Worm (Caenorhabditis elegans) whole organism, young adult: ENCODE results near the gene Y54G2A.76.

ENCODE experiments used
- C17E4.6 ChIP-seq: fragments of 200-800 bp; sonication (Bioruptor generic); IDR thresholded peaks from 2 replicates; pipeline ENCODE4 v1.3.6; 2022; ENCODE audit warnings: missing genetic modification reagents, missing genetic modification characterization, missing compliant biosample characterization
- F10E7.11 ChIP-seq: sonication (generic microtip); optimal IDR thresholded peaks from 2 replicates; lab custom pipeline; 2017; ENCODE audit warnings: mild to moderate bottlenecking, missing genetic modification characterization, moderate library complexity, missing compliant biosample characterization
- F57A8.1 ChIP-seq: fragments of 200-800 bp; sonication (Bioruptor generic); optimal IDR thresholded peaks from 2 replicates; lab custom pipeline; 2018; ENCODE audit warnings: mild to moderate bottlenecking, missing genetic modification characterization, moderate library complexity, missing compliant biosample characterization
- Y53F4B.3 ChIP-seq: fragments of 200-800 bp; sonication (Bioruptor generic); IDR thresholded peaks from 2 replicates; pipeline ENCODE4 v1.3.6; 2022; ENCODE audit warnings: missing genetic modification reagents, missing genetic modification characterization, missing compliant biosample characterization
- Y53G8AR.9 ChIP-seq: fragments of 200-800 bp; sonication (Bioruptor generic); conservative IDR thresholded peaks from 2 replicates; pipeline ENCODE4 v1.3.6; 2022; ENCODE audit warnings: missing genetic modification reagents, missing genetic modification characterization, missing compliant biosample characterization
- Y56A3A.18 ChIP-seq: fragments of 200-800 bp; sonication (Bioruptor generic); IDR thresholded peaks from 2 replicates; pipeline ENCODE4 v1.3.6; 2022; ENCODE audit warnings: missing genetic modification reagents, missing genetic modification characterization, missing compliant biosample characterization
- ama-1 ChIP-seq, 3 experiments: fragments of 150-350 bp in 1 of 3; sonication (generic microtip) in 2 of 3; optimal IDR thresholded peaks; 2 replicates each; lab custom pipeline; 2014 to 2018; ENCODE audit warnings: missing biosample characterization in 2 of 3, missing genetic modification characterization in 2 of 3, missing genetic modification reagents in 2 of 3
- athp-1 ChIP-seq: sonication (generic microtip); optimal IDR thresholded peaks from 2 replicates; lab custom pipeline; 2017; ENCODE audit warnings: mild to moderate bottlenecking, missing genetic modification characterization, missing compliant biosample characterization
- cebp-1 ChIP-seq, 2 experiments: fragments of 200-800 bp in 1 of 2; sonication (Bioruptor generic) in 1 of 2; sonication (generic microtip) in 1 of 2; IDR thresholded peaks in 1 of 2; optimal IDR thresholded peaks in 1 of 2; 2 replicates each; pipeline versions ENCODE4 v1.3.6 to Lab custom; 2017 to 2022; ENCODE audit warnings: missing compliant biosample characterization in 2 of 2, missing genetic modification characterization in 2 of 2, mild to moderate bottlenecking in 1 of 2, missing genetic modification reagents in 1 of 2, moderate library complexity in 1 of 2
- ceh-100 ChIP-seq: fragments of 200-800 bp; sonication (Bioruptor generic); IDR thresholded peaks from 2 replicates; pipeline ENCODE4 v1.3.6; 2022; ENCODE audit warnings: missing genetic modification reagents, missing genetic modification characterization, missing compliant biosample characterization
- ceh-91 ChIP-seq: fragments of 200-800 bp; sonication (Bioruptor generic); IDR thresholded peaks from 2 replicates; pipeline ENCODE4 v1.3.6; 2022; ENCODE audit warnings: missing genetic modification reagents, missing genetic modification characterization, missing compliant biosample characterization
- die-1 ChIP-seq: sonication (generic microtip); optimal IDR thresholded peaks from 2 replicates; lab custom pipeline; 2016; ENCODE audit warnings: missing genotype, mild to moderate bottlenecking, missing genetic modification characterization, missing compliant biosample characterization
- ekl-4 ChIP-seq: fragments of 200-800 bp; sonication (Bioruptor generic); IDR thresholded peaks from 2 replicates; pipeline ENCODE4 v1.3.6; 2022; ENCODE audit warnings: missing genetic modification reagents, missing genetic modification characterization, missing compliant biosample characterization
- ets-4 ChIP-seq: fragments of 200-800 bp; sonication (Bioruptor generic); optimal IDR thresholded peaks from 2 replicates; lab custom pipeline; 2018; ENCODE audit warnings: mild to moderate bottlenecking, missing genetic modification characterization, missing compliant biosample characterization
- gei-17 ChIP-seq: fragments of 200-800 bp; sonication (Bioruptor generic); optimal IDR thresholded peaks from 2 replicates; lab custom pipeline; 2018; ENCODE audit warnings: mild to moderate bottlenecking, missing genetic modification characterization, missing compliant biosample characterization
- hlh-26 ChIP-seq: fragments of 200-800 bp; sonication (Bioruptor generic); conservative IDR thresholded peaks from 2 replicates; pipeline ENCODE4 v1.3.6; 2022; ENCODE audit warnings: missing genetic modification reagents, missing genetic modification characterization, missing compliant biosample characterization
- hrde-1 ChIP-seq: sonication (generic microtip); optimal IDR thresholded peaks from 2 replicates; lab custom pipeline; 2016; ENCODE audit warnings: missing genetic modification characterization, mild to moderate bottlenecking, missing compliant biosample characterization, moderate library complexity, missing genotype, missing genetic modification reagents, borderline replicate concordance
- hsf-1 ChIP-seq: fragments of 200-800 bp; sonication (Bioruptor generic); IDR thresholded peaks from 2 replicates; pipeline ENCODE4 v1.3.6; 2022; ENCODE audit warnings: missing genetic modification reagents, missing genetic modification characterization, missing compliant biosample characterization
- lin-54 ChIP-seq: fragments of 200-800 bp; sonication (Bioruptor generic); optimal IDR thresholded peaks from 2 replicates; lab custom pipeline; 2018; ENCODE audit warnings: mild to moderate bottlenecking, missing genetic modification characterization, missing compliant biosample characterization
- lsl-1 ChIP-seq: fragments of 200-800 bp; sonication (Bioruptor generic); optimal IDR thresholded peaks from 2 replicates; lab custom pipeline; 2018; ENCODE audit warnings: mild to moderate bottlenecking, missing genetic modification characterization, moderate library complexity, missing compliant biosample characterization
- lsy-27 ChIP-seq: sonication (generic microtip); optimal IDR thresholded peaks from 2 replicates; lab custom pipeline; 2017; ENCODE audit warnings: missing genetic modification characterization, mild to moderate bottlenecking, missing compliant biosample characterization, antibody characterized with exemption, missing genotype, borderline replicate concordance; ENCODE audit not compliant: insufficient read depth
- madf-3 ChIP-seq: fragments of 200-800 bp; sonication (Bioruptor generic); IDR thresholded peaks from 2 replicates; pipeline ENCODE4 v1.3.6; 2022; ENCODE audit warnings: missing genetic modification reagents, missing genetic modification characterization, missing compliant biosample characterization
- mcd-1 ChIP-seq: fragments of 200-800 bp; sonication (Bioruptor generic); IDR thresholded peaks from 2 replicates; pipeline ENCODE4 v1.3.6; 2022; ENCODE audit warnings: missing genetic modification reagents, missing genetic modification characterization, missing compliant biosample characterization
- mel-28 ChIP-seq: sonication (generic microtip); optimal IDR thresholded peaks from 2 replicates; lab custom pipeline; 2016; ENCODE audit warnings: borderline replicate concordance, mild to moderate bottlenecking, missing genetic modification characterization, missing compliant biosample characterization
- nfya-1 ChIP-seq: sonication (generic microtip); optimal IDR thresholded peaks from 2 replicates; lab custom pipeline; 2017; ENCODE audit warnings: antibody characterized with exemption, missing compliant biosample characterization, missing genetic modification characterization, borderline replicate concordance; ENCODE audit not compliant: insufficient read depth
- nhr-80 ChIP-seq: sonication (generic microtip); optimal IDR thresholded peaks from 2 replicates; lab custom pipeline; 2016; ENCODE audit warnings: missing genetic modification characterization, missing compliant biosample characterization
- sea-2 ChIP-seq: fragments of 200-800 bp; sonication (Bioruptor generic); IDR thresholded peaks from 2 replicates; pipeline ENCODE4 v1.3.6; 2022; ENCODE audit warnings: missing genetic modification characterization, missing compliant biosample characterization
- sptf-2 ChIP-seq: fragments of 200-800 bp; sonication (Bioruptor generic); optimal IDR thresholded peaks from 2 replicates; lab custom pipeline; 2018; ENCODE audit warnings: mild to moderate bottlenecking, missing genetic modification characterization, missing compliant biosample characterization
- zim-3 ChIP-seq: sonication (generic microtip); optimal IDR thresholded peaks from 2 replicates; lab custom pipeline; 2017; ENCODE audit warnings: mild to moderate bottlenecking, missing genetic modification characterization, moderate library complexity, missing compliant biosample characterization

Y54G2A.76 gene

ce11 chrIV:2834516-2834915 is 25.3 kb downstream of the Y54G2A.76 start, which contains the start of gene pudl-2:
pudl-2 (plus strand) TSS chrIV:2834816.
- TF ChIP-seq ceh-91 (GFP tag; lab: Robert Waterston, UW) (no peak), sptf-2 (no peak), madf-3 (GFP tag; lab: Robert Waterston, UW) (no peak), F57A8.1 (GFP tag; lab: Kevin White, UChicago) (no peak), C17E4.6 (GFP tag; lab: Robert Waterston, UW) (no peak), ama-1 (optimal IDR thresholded peaks at IDR 0.05; lab: Kevin White, UChicago) (no peak), ama-1 (GFP tag; optimal IDR thresholded peaks at IDR 0.05; lab: Kevin White, UChicago) (no peak), hsf-1 (GFP tag; lab: Robert Waterston, UW) (no peak)

ce11 chrIV:2835364-2835763 is 26.2 kb downstream of the Y54G2A.76 start, which contains the start of gene clec-82:
clec-82 (plus strand) TSS chrIV:2835664.
- no peak for TF ChIP-seq hrde-1
- TF ChIP-seq mel-28 (tag; lab: Kevin White, UChicago) = no peak
- no peak for TF ChIP-seq ceh-91 (GFP tag; lab: Robert Waterston, UW)
- TF ChIP-seq lsy-27 (tag; lab: Kevin White, UChicago) = no peak
- no peak for TF ChIP-seq ets-4 (GFP tag; lab: Kevin White, UChicago)
- no peak for TF ChIP-seq die-1
- TF ChIP-seq cebp-1 (GFP tag; IDR thresholded peaks at IDR 0.05; lab: Robert Waterston, UW) = no peak
- TF ChIP-seq cebp-1 (tag; optimal IDR thresholded peaks at IDR 0.05; lab: Kevin White, UChicago) = no peak
- no peak for TF ChIP-seq athp-1 (tag; lab: Kevin White, UChicago)
- TF ChIP-seq hlh-26 (GFP tag; lab: Robert Waterston, UW) = no peak
- no peak for TF ChIP-seq mcd-1
- TF ChIP-seq lsl-1 (GFP tag; lab: Kevin White, UChicago) = no peak
- no peak for TF ChIP-seq Y53F4B.3 (GFP tag; lab: Robert Waterston, UW)
- TF ChIP-seq ceh-100 (GFP tag; lab: Robert Waterston, UW) = no peak
- no peak for TF ChIP-seq sea-2 (GFP tag; lab: Robert Waterston, UW)
- no peak for TF ChIP-seq madf-3 (GFP tag; lab: Robert Waterston, UW)
- no peak for TF ChIP-seq Y56A3A.18

- peak; percentile 13 for TF ChIP-seq nhr-80 (tag; lab: Kevin White, UChicago)
- TF ChIP-seq F10E7.11 (tag; lab: Kevin White, UChicago) = no peak
- TF ChIP-seq zim-3 (tag; lab: Kevin White, UChicago) = no peak
- TF ChIP-seq Y53G8AR.9 (GFP tag; lab: Robert Waterston, UW) = no peak
- TF ChIP-seq lin-54 (GFP tag; lab: Kevin White, UChicago) = no peak
Measured at ce11 chrIV:2838308-2838707, 29.1 kb downstream of the Y54G2A.76 start, which contains the start of gene Y54G2A.7. Y54G2A.7 (plus strand) TSS chrIV:2838608.

ce11 chrIV:2841260-2841659 is 32.0 kb downstream of the Y54G2A.76 start, which contains the start of gene clec-83:
clec-83 (minus strand) TSS chrIV:2841472.
- TF ChIP-seq nfya-1 (tag; lab: Kevin White, UChicago) (no peak), nhr-80 (tag; lab: Kevin White, UChicago) (peak; percentile 62)

ce11 chrIV:2842162-2842561 is 33.0 kb downstream of the Y54G2A.76 start, which contains the start of gene clec-84:
clec-84 (plus strand) TSS chrIV:2842462.
- TF ChIP-seq gei-17 (GFP tag; lab: Kevin White, UChicago) (no peak), ekl-4 (GFP tag; lab: Robert Waterston, UW) (no peak)
